Fruit fly (Drosophila melanogaster) whole organism, embryonic: ENCODE results near the gene Cp16.

Experiments used
- CG10431 ChIP-seq: fragments of 200-800 bp; sonication (Bioruptor generic); optimal IDR thresholded peaks from 3 replicates; lab custom pipeline; 2018; ENCODE audit warnings: missing biosample characterization, mild to moderate bottlenecking, missing genetic modification characterization
- CG10462 ChIP-seq: fragments of 200-800 bp; sonication (Bioruptor generic); optimal IDR thresholded peaks from 2 replicates; lab custom pipeline; 2016; ENCODE audit warnings: missing biosample characterization, missing genetic modification characterization
- CG10543 ChIP-seq: fragments of 200-800 bp; sonication (Bioruptor generic); optimal IDR thresholded peaks from 3 replicates; lab custom pipeline; 2017; ENCODE audit warnings: missing biosample characterization, mild to moderate bottlenecking, missing genetic modification characterization, moderate library complexity
- CG11093 ChIP-seq: fragments of 200-800 bp; sonication (Bioruptor generic); IDR thresholded peaks from 3 replicates; pipeline ENCODE4 v1.3.6; 2022; ENCODE audit warnings: missing biosample characterization, missing genetic modification characterization
- CG11456 ChIP-seq: fragments of 200-800 bp; sonication (Bioruptor generic); IDR thresholded peaks from 3 replicates; pipeline ENCODE4 v1.3.6; 2022; ENCODE audit warnings: missing biosample characterization, missing genetic modification characterization
- CG12219 ChIP-seq: fragments of 200-800 bp; sonication (Bioruptor generic); optimal IDR thresholded peaks from 3 replicates; lab custom pipeline; 2018; ENCODE audit warnings: missing biosample characterization, mild to moderate bottlenecking, missing genetic modification characterization
- CG12236 ChIP-seq: fragments of 200-800 bp; sonication (Bioruptor generic); optimal IDR thresholded peaks from 2 replicates; lab custom pipeline; 2016; ENCODE audit warnings: missing biosample characterization, missing genetic modification characterization
- CG12391 ChIP-seq: fragments of 200-800 bp; sonication (Bioruptor generic); optimal IDR thresholded peaks from 3 replicates; lab custom pipeline; 2018; ENCODE audit warnings: missing biosample characterization, mild to moderate bottlenecking, missing genetic modification characterization, moderate library complexity
- CG12744 ChIP-seq: fragments of 200-800 bp; sonication (Bioruptor generic); optimal IDR thresholded peaks from 2 replicates; lab custom pipeline; 2016; ENCODE audit warnings: missing biosample characterization, missing genetic modification characterization
- CG13894 ChIP-seq: fragments of 200-800 bp; sonication (Bioruptor generic); optimal IDR thresholded peaks from 3 replicates; lab custom pipeline; 2018; ENCODE audit warnings: missing biosample characterization, mild to moderate bottlenecking, missing genetic modification characterization, moderate library complexity
- CG2116 ChIP-seq: fragments of 200-800 bp; sonication (Bioruptor generic); optimal IDR thresholded peaks from 3 replicates; lab custom pipeline; 2018; ENCODE audit warnings: missing biosample characterization, mild to moderate bottlenecking, missing genetic modification characterization
- CG3838 ChIP-seq: fragments of 200-800 bp; sonication (Bioruptor generic); optimal IDR thresholded peaks from 3 replicates; lab custom pipeline; 2016; ENCODE audit warnings: missing biosample characterization, missing genetic modification characterization
- CG6254 ChIP-seq: fragments of 200-800 bp; sonication (Bioruptor generic); optimal IDR thresholded peaks from 3 replicates; lab custom pipeline; 2017; ENCODE audit warnings: mild to moderate bottlenecking, missing biosample characterization, missing genetic modification reagents, missing genetic modification characterization
- CG6854 ChIP-seq: fragments of 200-800 bp; sonication (Bioruptor generic); optimal IDR thresholded peaks from 3 replicates; lab custom pipeline; 2017; ENCODE audit warnings: missing biosample characterization, mild to moderate bottlenecking, missing genetic modification characterization
- CG7839 ChIP-seq: fragments of 200-800 bp; sonication (Bioruptor generic); optimal IDR thresholded peaks from 3 replicates; lab custom pipeline; 2018; ENCODE audit warnings: missing biosample characterization, mild to moderate bottlenecking, missing genetic modification characterization, moderate library complexity
- CG8281 ChIP-seq: fragments of 200-800 bp; sonication (Bioruptor generic); optimal IDR thresholded peaks from 2 replicates; lab custom pipeline; 2018; ENCODE audit warnings: missing biosample characterization, mild to moderate bottlenecking, missing genetic modification characterization, moderate library complexity
- CG9727 ChIP-seq: fragments of 200-800 bp; sonication (Bioruptor generic); optimal IDR thresholded peaks from 3 replicates; lab custom pipeline; 2017; ENCODE audit warnings: missing biosample characterization, mild to moderate bottlenecking, missing genetic modification characterization
- Camta ChIP-seq: fragments of 200-800 bp; sonication (Bioruptor generic); optimal IDR thresholded peaks from 2 replicates; lab custom pipeline; 2016; ENCODE audit warnings: missing biosample characterization, missing genetic modification characterization
- Dref ChIP-seq: fragments of 200-800 bp; sonication (Bioruptor generic); IDR thresholded peaks from 2 replicates; pipeline ENCODE4 v1.3.6; 2022; ENCODE audit warnings: missing biosample characterization, missing genetic modification characterization
- Fer1 ChIP-seq: fragments of 200-800 bp; sonication (Bioruptor generic); optimal IDR thresholded peaks from 2 replicates; lab custom pipeline; 2017; ENCODE audit warnings: missing biosample characterization, mild to moderate bottlenecking, missing genetic modification characterization
- Hmx ChIP-seq: fragments of 200-800 bp; sonication (Bioruptor generic); optimal IDR thresholded peaks from 2 replicates; lab custom pipeline; 2016; ENCODE audit warnings: missing biosample characterization, missing genetic modification characterization
- Hr3 ChIP-seq: fragments of 200-800 bp; sonication (Bioruptor generic); optimal IDR thresholded peaks from 3 replicates; lab custom pipeline; 2016; ENCODE audit warnings: missing biosample characterization, missing genetic modification characterization
- Hr51 ChIP-seq, 2 experiments: fragments of 200-800 bp; sonication (Bioruptor generic); optimal IDR thresholded peaks; 2 replicates in 1 of 2; 3 replicates in 1 of 2; lab custom pipeline; 2016 to 2018; ENCODE audit warnings: missing biosample characterization in 2 of 2, missing genetic modification characterization in 2 of 2, mild to moderate bottlenecking in 1 of 2, moderate library complexity in 1 of 2
- Mad ChIP-seq: fragments of 200-800 bp; sonication (Bioruptor generic); optimal IDR thresholded peaks from 2 replicates; lab custom pipeline; 2016; ENCODE audit warnings: missing biosample characterization, missing genetic modification characterization
- Nf-YA ChIP-seq: fragments of 200-800 bp; sonication (Bioruptor generic); IDR thresholded peaks from 2 replicates; pipeline ENCODE4 v1.3.6; 2022; ENCODE audit warnings: missing biosample characterization, missing genetic modification characterization
- Oaz ChIP-seq: fragments of 200-800 bp; sonication (Bioruptor generic); IDR thresholded peaks from 2 replicates; pipeline ENCODE4 v1.3.6; 2022; ENCODE audit warnings: missing biosample characterization, missing genetic modification characterization
- Ravus ChIP-seq: fragments of 200-800 bp; sonication (Bioruptor generic); IDR thresholded peaks from 2 replicates; pipeline ENCODE4 v1.3.6; 2022; ENCODE audit warnings: missing biosample characterization, missing genetic modification characterization
- Ssrp ChIP-seq: fragments of 200-800 bp; sonication (Bioruptor generic); optimal IDR thresholded peaks from 2 replicates; lab custom pipeline; 2018; ENCODE audit warnings: missing biosample characterization, mild to moderate bottlenecking, missing genetic modification characterization, moderate library complexity
- abd-A ChIP-seq: fragments of 200-800 bp; sonication (Bioruptor generic); optimal IDR thresholded peaks from 3 replicates; lab custom pipeline; 2019; ENCODE audit warnings: missing biosample characterization, mild to moderate bottlenecking, missing genetic modification characterization, moderate library complexity
- ac ChIP-seq: fragments of 200-800 bp; sonication (Bioruptor generic); optimal IDR thresholded peaks from 3 replicates; lab custom pipeline; 2017; ENCODE audit warnings: missing biosample characterization, mild to moderate bottlenecking, missing genetic modification characterization
- al ChIP-seq: fragments of 200-800 bp; sonication (Bioruptor generic); IDR thresholded peaks from 2 replicates; pipeline ENCODE4 v1.3.6; 2022; ENCODE audit warnings: missing biosample characterization, missing genetic modification characterization
- caup ChIP-seq: fragments of 200-800 bp; sonication (Bioruptor generic); optimal IDR thresholded peaks from 3 replicates; lab custom pipeline; 2017; ENCODE audit warnings: missing biosample characterization, mild to moderate bottlenecking, missing genetic modification characterization, moderate library complexity; ENCODE audit not compliant: severe bottlenecking
- eyg ChIP-seq: fragments of 200-800 bp; sonication (Bioruptor generic); optimal IDR thresholded peaks from 3 replicates; lab custom pipeline; 2016; ENCODE audit warnings: missing biosample characterization, missing genetic modification characterization
- fd102C ChIP-seq: fragments of 200-800 bp; sonication (Bioruptor generic); optimal IDR thresholded peaks from 2 replicates; lab custom pipeline; 2018; ENCODE audit warnings: missing biosample characterization, mild to moderate bottlenecking, missing genetic modification characterization, moderate library complexity
- fd3F ChIP-seq: fragments of 200-800 bp; sonication (Bioruptor generic); optimal IDR thresholded peaks from 2 replicates; lab custom pipeline; 2018; ENCODE audit warnings: missing biosample characterization, mild to moderate bottlenecking, missing genetic modification characterization, moderate library complexity
- fu2 ChIP-seq: fragments of 200-800 bp; sonication (Bioruptor generic); optimal IDR thresholded peaks from 2 replicates; lab custom pipeline; 2016; ENCODE audit warnings: missing biosample characterization, missing genetic modification characterization
- gsb ChIP-seq: fragments of 200-800 bp; sonication (Bioruptor generic); IDR thresholded peaks from 2 replicates; pipeline ENCODE4 v1.3.6; 2022; ENCODE audit warnings: missing biosample characterization, missing genetic modification characterization
- hb ChIP-seq: fragments of 200-800 bp; sonication (Bioruptor generic); IDR thresholded peaks from 3 replicates; pipeline ENCODE4 v1.3.6; 2022; ENCODE audit warnings: missing biosample characterization, missing genetic modification characterization; ENCODE audit not compliant: partially characterized antibody
- hkb ChIP-seq, 2 experiments: fragments of 200-800 bp in 1 of 2; fragments of >200 bp in 1 of 2; sonication (Bioruptor generic) in 1 of 2; IDR thresholded peaks in 1 of 2; optimal IDR thresholded peaks in 1 of 2; 2 replicates each; pipeline versions ENCODE4 v1.3.6 to Lab custom; 2017 to 2022; ENCODE audit warnings: missing biosample characterization in 1 of 2, missing genetic modification characterization in 1 of 2
- hth ChIP-seq: fragments of >200 bp; optimal IDR thresholded peaks from 2 replicates; lab custom pipeline; 2017; ENCODE audit warnings: inconsistent platforms
- lilli ChIP-seq: fragments of 200-800 bp; sonication (Bioruptor generic); optimal IDR thresholded peaks from 3 replicates; lab custom pipeline; 2016; ENCODE audit warnings: missing biosample characterization, missing genetic modification characterization
- lmd ChIP-seq: fragments of 200-800 bp; sonication (Bioruptor generic); IDR thresholded peaks from 2 replicates; pipeline ENCODE4 v1.3.6; 2022; ENCODE audit warnings: missing biosample characterization, missing genetic modification characterization
- mam ChIP-seq: fragments of 200-800 bp; sonication (Bioruptor generic); optimal IDR thresholded peaks from 3 replicates; lab custom pipeline; 2016; ENCODE audit warnings: missing biosample characterization, missing genetic modification characterization
- onecut ChIP-seq: fragments of 200-800 bp; sonication (Bioruptor generic); IDR thresholded peaks from 2 replicates; pipeline ENCODE4 v1.3.6; 2022; ENCODE audit warnings: missing biosample characterization, missing genetic modification characterization
- pum ChIP-seq: fragments of 200-800 bp; sonication (Bioruptor generic); optimal IDR thresholded peaks from 2 replicates; lab custom pipeline; 2016; ENCODE audit warnings: missing biosample characterization, missing genetic modification characterization
- repo ChIP-seq: fragments of 200-800 bp; sonication (Bioruptor generic); optimal IDR thresholded peaks from 2 replicates; lab custom pipeline; 2016; ENCODE audit warnings: missing biosample characterization, missing genetic modification characterization
- seq ChIP-seq: fragments of 200-800 bp; sonication (Bioruptor generic); IDR thresholded peaks from 2 replicates; pipeline ENCODE4 v1.3.6; 2022; ENCODE audit warnings: missing biosample characterization, missing genetic modification characterization
- slbo ChIP-seq: fragments of 200-800 bp; sonication (Bioruptor generic); IDR thresholded peaks from 2 replicates; pipeline ENCODE4 v1.3.6; 2022; ENCODE audit warnings: missing biosample characterization, missing genetic modification characterization
- tup ChIP-seq: fragments of 200-800 bp; sonication (Bioruptor generic); optimal IDR thresholded peaks from 2 replicates; lab custom pipeline; 2016; ENCODE audit warnings: missing biosample characterization, mild to moderate bottlenecking, missing genetic modification characterization, moderate library complexity
- zen ChIP-seq: fragments of 200-800 bp; sonication (Bioruptor generic); optimal IDR thresholded peaks from 3 replicates; lab custom pipeline; 2018; ENCODE audit warnings: missing biosample characterization, mild to moderate bottlenecking, missing genetic modification characterization, moderate library complexity

Gene Cp16

dm6 chr3L:8700643-8701208 is 31.0 kb upstream of the Cp16 start (continued):
- TF ChIP-seq Hr51 (GFP tag; optimal IDR thresholded peaks at IDR 0.05; lab: Kevin White, UChicago) (peak; percentile 73 to 89), fd3F (peak; percentile 73), CG6854 (GFP tag; lab: Kevin White, UChicago) (peak; percentile 43), Ravus (GFP tag; lab: Robert Waterston, UW) (peak; percentile 63), CG3838 (GFP tag; lab: Kevin White, UChicago) (peak; percentile 45), Nf-YA (GFP tag; lab: Robert Waterston, UW) (peak; percentile 64), ac (GFP tag; lab: Kevin White, UChicago) (no peak), Oaz (peak; percentile 71), zen (tag; lab: Kevin White, UChicago) (peak; percentile 35), CG2116 (GFP tag; lab: Kevin White, UChicago) (peak; percentile 33), hth (lab: Kevin White, UChicago) (no peak), hb (GFP tag; lab: Robert Waterston, UW) (no peak), Ssrp (tag; lab: Kevin White, UChicago) (peak; percentile 71), CG11093 (GFP tag; lab: Robert Waterston, UW) (peak; percentile 67; the same call in 2 of the 3 replicates), CG12744 (GFP tag; lab: Kevin White, UChicago) (peak; percentile 80), CG10543 (GFP tag; lab: Kevin White, UChicago) (peak; percentile 85), abd-A (tag; lab: Kevin White, UChicago) (no peak), fd102C (GFP tag; lab: Kevin White, UChicago) (no peak), fu2 (GFP tag; lab: Kevin White, UChicago) (peak; percentile 85), Mad (GFP tag; lab: Kevin White, UChicago) (peak; percentile 58), Dref (no peak), caup (GFP tag; lab: Kevin White, UChicago) (peak; percentile 75), repo (peak; percentile 16), CG12391 (tag; lab: Kevin White, UChicago) (peak; percentile 83), slbo (peak; percentile 82), eyg (GFP tag; lab: Kevin White, UChicago) (peak; percentile 73), tup (GFP tag; lab: Kevin White, UChicago) (no peak), Hmx (peak; percentile 75), CG12236 (peak; percentile 56), mam (GFP tag; lab: Kevin White, UChicago) (peak; percentile 80), onecut (peak; percentile 68), CG10431 (GFP tag; lab: Kevin White, UChicago) (no peak), lilli (peak; percentile 92), al (GFP tag; lab: Robert Waterston, UW) (peak; percentile 55), seq (0 out of 2 replicates have a peak, but pooled peaks have one; percentile 34), CG9727 (GFP tag; lab: Kevin White, UChicago) (peak; percentile 93), gsb (GFP tag; lab: Robert Waterston, UW) (peak; percentile 48; the same call in 1 of the 2 replicates), Hr3 (GFP tag; lab: Kevin White, UChicago) (peak; percentile 82), CG8281 (peak; percentile 38), CG6254 (GFP tag; lab: Kevin White, UChicago) (peak; percentile 58), hkb (optimal IDR thresholded peaks at IDR 0.05; lab: Kevin White, UChicago) (no peak), hkb (GFP tag; IDR thresholded peaks at IDR 0.05; lab: Robert Waterston, UW) (peak; percentile 82), lmd (peak; percentile 82), Camta (GFP tag; lab: Kevin White, UChicago) (peak; percentile 73), CG12219 (GFP tag; lab: Kevin White, UChicago) (peak; percentile 78), CG11456 (GFP tag; lab: Robert Waterston, UW) (peak; percentile 70; the same call in 2 of the 3 replicates), pum (GFP tag; lab: Kevin White, UChicago) (peak; percentile 77), CG10462 (GFP tag; lab: Kevin White, UChicago) (peak; percentile 45), Fer1 (GFP tag; lab: Kevin White, UChicago) (peak; percentile 76), CG7839 (peak; percentile 90), CG13894 (tag; lab: Kevin White, UChicago) (no peak)
